Fruit fly (Drosophila melanogaster) whole organism, embryonic: ENCODE results near the gene Pax.

Source experiments
- ATbp ChIP-seq: fragments of 200-800 bp; sonication (Bioruptor generic); optimal IDR thresholded peaks from 2 replicates; lab custom pipeline; 2017; ENCODE audit warnings: missing biosample characterization, mild to moderate bottlenecking, missing genetic modification characterization, missing genetic modification reagents
- CG14441 ChIP-seq: fragments of 200-800 bp; sonication (Bioruptor generic); IDR thresholded peaks from 2 replicates; pipeline ENCODE4 v1.3.6; 2022; ENCODE audit warnings: missing biosample characterization, missing genetic modification characterization
- CG15073 ChIP-seq: fragments of 200-800 bp; sonication (Bioruptor generic); optimal IDR thresholded peaks from 2 replicates; lab custom pipeline; 2016; ENCODE audit warnings: missing biosample characterization, missing genetic modification characterization
- CG8089 ChIP-seq: fragments of 200-800 bp; sonication (Bioruptor generic); optimal IDR thresholded peaks from 3 replicates; lab custom pipeline; 2016; ENCODE audit warnings: missing biosample characterization, missing genetic modification characterization
- CG9215 ChIP-seq: fragments of 200-800 bp; sonication (Bioruptor generic); IDR thresholded peaks from 2 replicates; pipeline ENCODE4 v1.3.6; 2022; ENCODE audit warnings: missing biosample characterization, missing genetic modification characterization
- Dref ChIP-seq: fragments of 200-800 bp; sonication (Bioruptor generic); IDR thresholded peaks from 2 replicates; pipeline ENCODE4 v1.3.6; 2022; ENCODE audit warnings: missing biosample characterization, missing genetic modification characterization
- Ptx1 ChIP-seq: fragments of 200-800 bp; sonication (Bioruptor generic); IDR thresholded peaks from 2 replicates; pipeline ENCODE4 v1.3.6; 2022; ENCODE audit warnings: missing biosample characterization, missing genetic modification characterization
- Taf1 ChIP-seq: fragments of 200-800 bp; sonication (Bioruptor generic); IDR thresholded peaks from 2 replicates; pipeline ENCODE4 v1.3.6; 2022; ENCODE audit warnings: missing biosample characterization, missing genetic modification characterization
- ash1 ChIP-seq: fragments of 200-800 bp; sonication (Bioruptor generic); optimal IDR thresholded peaks from 2 replicates; lab custom pipeline; 2018; ENCODE audit warnings: missing biosample characterization, mild to moderate bottlenecking, missing genetic modification characterization
- crp ChIP-seq, 2 experiments: fragments of 200-800 bp; sonication (Bioruptor generic); optimal IDR thresholded peaks; 2 replicates in 1 of 2; 3 replicates in 1 of 2; lab custom pipeline; 2017; ENCODE audit warnings: missing biosample characterization in 2 of 2, missing genetic modification characterization in 2 of 2, mild to moderate bottlenecking in 1 of 2, moderate library complexity in 1 of 2
- pum ChIP-seq: fragments of 200-800 bp; sonication (Bioruptor generic); optimal IDR thresholded peaks from 2 replicates; lab custom pipeline; 2016; ENCODE audit warnings: missing biosample characterization, missing genetic modification characterization

DNA sequence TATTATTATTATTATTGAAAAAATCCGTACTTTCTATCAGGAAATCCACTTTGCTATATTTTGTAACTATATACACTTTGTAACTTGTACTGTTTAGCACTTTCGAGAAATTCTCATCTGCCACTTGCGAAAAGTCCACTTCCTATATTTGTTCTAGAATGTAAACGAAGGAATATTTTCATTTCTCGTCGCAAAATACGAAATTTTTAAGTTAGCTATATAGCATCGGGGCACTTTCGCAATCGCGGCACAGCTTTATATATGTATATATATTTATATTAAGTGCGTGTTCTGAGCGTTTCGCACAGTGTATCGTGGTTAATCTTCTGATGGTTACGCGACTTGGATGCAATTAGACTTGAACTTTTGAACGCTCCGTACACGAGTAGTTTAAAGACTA lies 15.4 kb upstream of the Pax start, which contains the start of gene RanGAP:
- TF ChIP-seq Taf1 (GFP tag; lab: Robert Waterston, UW) (no peak), CG8089 (GFP tag; lab: Kevin White, UChicago) (no peak), pum (GFP tag; lab: Kevin White, UChicago) (no peak), CG9215 (GFP tag; lab: Robert Waterston, UW) (no peak), ash1 (no peak), CG14441 (GFP tag; lab: Robert Waterston, UW) (no peak), Ptx1 (GFP tag; lab: Robert Waterston, UW) (no peak), Dref (GFP tag; lab: Robert Waterston, UW) (no peak), crp (GFP tag; optimal IDR thresholded peaks at IDR 0.05; lab: Kevin White, UChicago) (no peak), ATbp (no peak), CG15073 (GFP tag; lab: Kevin White, UChicago) (no peak)
